Worm (Caenorhabditis elegans) whole organism, L4 larva: ENCODE measurements around the gene C29E4.11.

ENCODE experiments used
- D1046.2 ChIP-seq: fragments of 200-800 bp; sonication (Bioruptor generic); IDR thresholded peaks from 2 replicates; pipeline ENCODE4 v1.3.6; 2022; ENCODE audit warnings: missing genetic modification characterization, missing compliant biosample characterization
- T20F7.1 ChIP-seq: fragments of 200-800 bp; sonication (Bioruptor generic); optimal IDR thresholded peaks from 2 replicates; lab custom pipeline; 2018; ENCODE audit warnings: mild to moderate bottlenecking, missing genetic modification characterization, missing compliant biosample characterization
- Y48G9A.11 ChIP-seq: fragments of 200-800 bp; sonication (Bioruptor generic); IDR thresholded peaks from 2 replicates; pipeline ENCODE4 v1.3.6; 2022; ENCODE audit warnings: missing genetic modification reagents, missing genetic modification characterization, missing compliant biosample characterization
- Y5F2A.4 ChIP-seq: fragments of 200-800 bp; sonication (Bioruptor generic); optimal IDR thresholded peaks from 2 replicates; lab custom pipeline; 2018; ENCODE audit warnings: mild to moderate bottlenecking, missing genetic modification characterization, missing compliant biosample characterization
- Y75B8A.6 ChIP-seq: fragments of 200-800 bp; sonication (Bioruptor generic); IDR thresholded peaks from 2 replicates; pipeline ENCODE4 v1.3.6; 2022; ENCODE audit warnings: missing genetic modification reagents, missing genetic modification characterization, missing compliant biosample characterization
- ZK337.2 ChIP-seq: fragments of 200-800 bp; sonication (Bioruptor generic); IDR thresholded peaks from 2 replicates; pipeline ENCODE4 v1.3.6; 2022; ENCODE audit warnings: missing genetic modification reagents, missing genetic modification characterization, missing compliant biosample characterization
- aha-1 ChIP-seq: fragments of 150-350 bp; peaks from one replicate; lab custom pipeline; 2014; ENCODE audit warnings: missing biosample characterization, missing genetic modification characterization
- daf-16 ChIP-seq, 3 experiments: sonication (generic microtip); optimal IDR thresholded peaks; 2 replicates each; lab custom pipeline; 2016 to 2017; ENCODE audit warnings: missing genetic modification characterization in 3 of 3, missing genetic modification reagents in 3 of 3, mild to moderate bottlenecking in 2 of 3, missing compliant biosample characterization in 2 of 3, missing biosample characterization in 1 of 3, moderate library complexity in 1 of 3
- daf-19 ChIP-seq: fragments of 200-800 bp; sonication (Bioruptor generic); conservative IDR thresholded peaks from 2 replicates; pipeline ENCODE4 v1.3.6; 2022; ENCODE audit warnings: missing genetic modification characterization, missing compliant biosample characterization
- daf-8 ChIP-seq: fragments of 200-800 bp; sonication (Bioruptor generic); IDR thresholded peaks from 2 replicates; pipeline ENCODE4 v1.3.6; 2022; ENCODE audit warnings: missing genetic modification characterization, missing compliant biosample characterization
- dmd-6 ChIP-seq: fragments of 200-800 bp; sonication (Bioruptor generic); IDR thresholded peaks from 2 replicates; pipeline ENCODE4 v1.3.6; 2022; ENCODE audit warnings: missing genetic modification reagents, missing genetic modification characterization, missing compliant biosample characterization
- dpl-1 ChIP-seq: fragments of 150-350 bp; optimal IDR thresholded peaks from 2 replicates; lab custom pipeline; 2014; ENCODE audit warnings: missing biosample characterization, missing genetic modification reagents, missing genetic modification characterization
- dve-1 ChIP-seq: sonication (generic microtip); optimal IDR thresholded peaks from 2 replicates; lab custom pipeline; 2017; ENCODE audit warnings: antibody characterized with exemption, mild to moderate bottlenecking, missing genetic modification characterization, missing compliant biosample characterization; ENCODE audit not compliant: insufficient read depth
- egl-27 ChIP-seq: sonication (generic microtip); optimal IDR thresholded peaks from 3 replicates; lab custom pipeline; 2017; ENCODE audit warnings: missing biosample characterization, missing genetic modification reagents, missing genetic modification characterization
- fkh-10 ChIP-seq: fragments of 150-350 bp; optimal IDR thresholded peaks from 2 replicates; lab custom pipeline; 2014; ENCODE audit warnings: missing biosample characterization, missing genetic modification reagents, missing genetic modification characterization
- hif-1 ChIP-seq, 2 experiments: sonication (generic microtip); optimal IDR thresholded peaks; 2 replicates each; lab custom pipeline; 2016 to 2017; ENCODE audit warnings: missing compliant biosample characterization in 2 of 2, missing genetic modification characterization in 2 of 2, missing genetic modification reagents in 2 of 2, missing genotype in 2 of 2, mild to moderate bottlenecking in 1 of 2
- hlh-30 ChIP-seq: sonication (generic microtip); optimal IDR thresholded peaks from 2 replicates; lab custom pipeline; 2017; ENCODE audit warnings: antibody characterized with exemption, mild to moderate bottlenecking, missing genetic modification characterization, missing compliant biosample characterization; ENCODE audit not compliant: insufficient read depth
- hmg-1.1 ChIP-seq: fragments of 200-800 bp; sonication (Bioruptor generic); IDR thresholded peaks from 2 replicates; pipeline ENCODE4 v1.3.6; 2022; ENCODE audit warnings: missing genetic modification reagents, missing genetic modification characterization, missing compliant biosample characterization
- lin-39 ChIP-seq: fragments of 150-350 bp; optimal IDR thresholded peaks from 2 replicates; lab custom pipeline; 2014; ENCODE audit warnings: missing biosample characterization, missing genetic modification reagents, missing genetic modification characterization
- lsy-2 ChIP-seq, 2 experiments: fragments of 150-350 bp in 1 of 2; sonication (generic microtip) in 1 of 2; optimal IDR thresholded peaks; 2 replicates each; lab custom pipeline; 2014 to 2017; ENCODE audit warnings: missing biosample characterization in 2 of 2, missing genetic modification characterization in 2 of 2
- madf-5 ChIP-seq, 2 experiments: fragments of 200-800 bp; sonication (Bioruptor generic); IDR thresholded peaks; 2 replicates each; pipeline ENCODE4 v1.3.6; 2022; ENCODE audit warnings: missing compliant biosample characterization in 2 of 2, missing genetic modification characterization in 2 of 2
- madf-9 ChIP-seq: fragments of 200-800 bp; sonication (Bioruptor generic); conservative IDR thresholded peaks from 2 replicates; pipeline ENCODE4 v1.3.6; 2022; ENCODE audit warnings: missing genetic modification reagents, missing genetic modification characterization, missing compliant biosample characterization
- mdl-1 ChIP-seq, 2 experiments: fragments of 150-350 bp in 1 of 2; sonication (generic microtip) in 1 of 2; optimal IDR thresholded peaks; 2 replicates each; lab custom pipeline; 2014 to 2017; ENCODE audit warnings: missing biosample characterization in 2 of 2, missing genetic modification characterization in 2 of 2
- mep-1 ChIP-seq: fragments of 150-350 bp; sonication (generic microtip); optimal IDR thresholded peaks from 3 replicates; lab custom pipeline; 2014; ENCODE audit warnings: missing biosample characterization, missing genetic modification characterization
- mes-2 ChIP-seq: sonication (generic microtip); optimal IDR thresholded peaks from 2 replicates; lab custom pipeline; 2016; ENCODE audit warnings: missing genotype, mild to moderate bottlenecking, missing genetic modification characterization, missing compliant biosample characterization; ENCODE audit not compliant: poor library complexity, severe bottlenecking
- nhr-10 ChIP-seq: fragments of 150-350 bp; optimal IDR thresholded peaks from 2 replicates; lab custom pipeline; 2014; ENCODE audit warnings: missing biosample characterization, missing genetic modification characterization
- nhr-11 ChIP-seq: fragments of 150-350 bp; optimal IDR thresholded peaks from 2 replicates; lab custom pipeline; 2014; ENCODE audit warnings: missing biosample characterization, missing genetic modification characterization
- nhr-25 ChIP-seq: sonication (generic microtip); optimal IDR thresholded peaks from 2 replicates; lab custom pipeline; 2017; ENCODE audit warnings: missing genetic modification characterization, mild to moderate bottlenecking, missing compliant biosample characterization, antibody characterized with exemption, moderate library complexity, borderline replicate concordance; ENCODE audit not compliant: insufficient read depth
- nhr-28 ChIP-seq: fragments of 150-350 bp; optimal IDR thresholded peaks from 2 replicates; lab custom pipeline; 2014; ENCODE audit warnings: missing biosample characterization, missing genetic modification characterization
- nhr-6 ChIP-seq: fragments of 150-350 bp; optimal IDR thresholded peaks from 2 replicates; lab custom pipeline; 2014; ENCODE audit warnings: missing biosample characterization, missing genetic modification characterization
- nhr-76 ChIP-seq: fragments of 150-350 bp; optimal IDR thresholded peaks from 2 replicates; lab custom pipeline; 2014; ENCODE audit warnings: missing biosample characterization, missing genetic modification characterization
- php-3 ChIP-seq: fragments of 200-800 bp; sonication (Bioruptor generic); IDR thresholded peaks from 2 replicates; pipeline ENCODE4 v1.3.6; 2022; ENCODE audit warnings: missing genetic modification reagents, missing genetic modification characterization, missing compliant biosample characterization
- pqm-1 ChIP-seq: sonication (generic microtip); optimal IDR thresholded peaks from 2 replicates; lab custom pipeline; 2017; ENCODE audit warnings: missing biosample characterization, missing genetic modification characterization
- sdz-12 ChIP-seq: fragments of 200-800 bp; sonication (Bioruptor generic); optimal IDR thresholded peaks from 2 replicates; lab custom pipeline; 2018; ENCODE audit warnings: mild to moderate bottlenecking, missing genetic modification characterization, missing compliant biosample characterization
- skn-1 ChIP-seq: fragments of 150-350 bp; optimal IDR thresholded peaks from 2 replicates; lab custom pipeline; 2014; ENCODE audit warnings: missing biosample characterization, missing genetic modification characterization
- spr-1 ChIP-seq: sonication (generic microtip); optimal IDR thresholded peaks from 2 replicates; lab custom pipeline; 2016; ENCODE audit warnings: mild to moderate bottlenecking, missing genetic modification characterization, missing compliant biosample characterization
- tra-1 ChIP-seq: fragments of 200-800 bp; sonication (Bioruptor generic); IDR thresholded peaks from 2 replicates; pipeline ENCODE4 v1.3.6; 2022; ENCODE audit warnings: missing genetic modification reagents, missing genetic modification characterization, missing compliant biosample characterization
- unc-130 ChIP-seq: sonication (generic microtip); optimal IDR thresholded peaks from 2 replicates; lab custom pipeline; 2016; ENCODE audit warnings: missing genetic modification reagents, missing genetic modification characterization, missing compliant biosample characterization
- unc-62 ChIP-seq, 3 experiments: fragments of 150-350 bp in 1 of 3; sonication (generic microtip); optimal IDR thresholded peaks in 2 of 3; peaks in 1 of 3; 1 replicate in 1 of 3; 2 replicates in 2 of 3; lab custom pipeline; 2014 to 2017; ENCODE audit warnings: missing biosample characterization in 3 of 3, missing genetic modification characterization in 3 of 3, missing genetic modification reagents in 3 of 3, missing genotype in 1 of 3
- zfp-2 ChIP-seq: sonication (generic microtip); optimal IDR thresholded peaks from 2 replicates; lab custom pipeline; 2016; ENCODE audit warnings: mild to moderate bottlenecking, missing genetic modification characterization, missing compliant biosample characterization
- ztf-11 ChIP-seq: fragments of 150-350 bp; optimal IDR thresholded peaks from 2 replicates; lab custom pipeline; 2014; ENCODE audit warnings: missing biosample characterization, missing genetic modification characterization
- ztf-7 ChIP-seq: fragments of 150-350 bp; optimal IDR thresholded peaks from 2 replicates; lab custom pipeline; 2014; ENCODE audit warnings: missing biosample characterization, missing genetic modification characterization

C29E4.11 gene

DNA sequence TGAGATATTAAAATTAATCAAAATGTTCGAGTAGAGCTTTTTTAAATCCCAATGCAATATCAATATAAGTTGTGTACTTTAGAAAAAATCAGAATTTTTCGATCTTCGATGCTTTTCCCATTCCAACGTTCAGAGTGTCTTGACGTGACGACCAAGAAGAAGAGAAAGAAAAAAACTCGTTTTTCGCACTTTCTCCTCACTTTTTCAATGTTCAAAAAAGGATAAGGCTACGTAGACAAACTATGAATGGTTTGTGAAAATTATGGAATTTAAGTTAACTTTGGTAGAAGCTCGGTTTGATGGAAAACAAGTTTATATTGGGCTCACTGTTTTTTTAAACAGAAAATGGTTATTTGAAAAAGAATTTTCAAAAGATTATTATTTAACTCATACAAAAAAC is 10.2 kb downstream of the C29E4.11 start:
- TF ChIP-seq ztf-11 (tag; lab: Kevin White, UChicago) = no peak
- no peak for TF ChIP-seq aha-1
- no peak for TF ChIP-seq tra-1 (GFP tag; lab: Robert Waterston, UW)
- TF ChIP-seq hif-1 (tag; optimal IDR thresholded peaks at IDR 0.05; lab: Kevin White, UChicago) = no peak
- TF ChIP-seq mep-1 = no peak
- no peak for TF ChIP-seq mdl-1 (tag; optimal IDR thresholded peaks at IDR 0.05; lab: Kevin White, UChicago)
- TF ChIP-seq dpl-1 (GFP tag; lab: Kevin White, UChicago) = no peak
- TF ChIP-seq Y5F2A.4 (GFP tag; lab: Kevin White, UChicago) = no peak
- no peak for TF ChIP-seq dmd-6 (GFP tag; lab: Robert Waterston, UW)
- TF ChIP-seq spr-1 (tag; lab: Kevin White, UChicago) = no peak

DNA sequence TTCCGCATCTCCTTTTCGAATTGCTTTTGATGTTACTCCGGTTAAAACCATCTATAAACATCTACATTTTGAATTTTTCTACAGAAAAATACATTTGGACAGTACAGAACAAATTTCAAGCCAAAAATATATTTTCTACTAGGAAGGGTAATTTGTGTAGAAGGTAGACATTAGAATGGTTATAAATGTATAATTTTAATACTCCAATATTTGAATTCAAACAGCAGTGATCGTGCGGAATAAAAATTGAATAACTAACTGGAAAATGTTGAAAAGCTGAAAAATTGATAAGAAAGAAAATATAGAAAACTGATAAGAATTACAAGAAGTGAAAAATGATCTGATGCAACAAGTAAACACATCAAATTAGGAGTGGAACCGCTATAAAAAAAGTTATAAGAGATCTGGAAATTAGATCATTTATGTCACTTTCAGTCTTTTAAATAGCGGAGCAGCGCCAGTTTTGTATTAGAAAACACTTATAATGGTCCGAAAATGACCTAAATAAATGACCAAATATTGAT is 10.9 kb downstream of the C29E4.11 start, which contains the start of gene gsto-1:
Gene gsto-1 (minus strand): TSS at position 51 of the 524 bp plus-strand sequence.
- no peak for TF ChIP-seq nhr-25 (tag; lab: Kevin White, UChicago)
- TF ChIP-seq dve-1 (tag; lab: Kevin White, UChicago) = peak; percentile 47
- TF ChIP-seq unc-130 (GFP tag; lab: Kevin White, UChicago) = no peak
- TF ChIP-seq madf-5 (GFP tag; IDR thresholded peaks at IDR 0.05; lab: Robert Waterston, UW) = no peak
- peak; percentile 89 for TF ChIP-seq ztf-7 (tag; lab: Kevin White, UChicago)
- TF ChIP-seq ZK337.2 = no peak
- no peak for TF ChIP-seq egl-27 (tag; lab: Kevin White, UChicago)
- TF ChIP-seq pqm-1 = peak; percentile 21
- TF ChIP-seq lin-39 = no peak
- TF ChIP-seq daf-16 (GFP tag; optimal IDR thresholded peaks at IDR 0.05; lab: Kevin White, UChicago) = no peak
- peak; percentile 81 for TF ChIP-seq daf-16 (tag; optimal IDR thresholded peaks at IDR 0.05; lab: Kevin White, UChicago)
- TF ChIP-seq mep-1 = peak; percentile 40
- no peak for TF ChIP-seq nhr-76 (tag; lab: Kevin White, UChicago)
- no peak for TF ChIP-seq madf-9 (GFP tag; lab: Robert Waterston, UW)

DNA sequence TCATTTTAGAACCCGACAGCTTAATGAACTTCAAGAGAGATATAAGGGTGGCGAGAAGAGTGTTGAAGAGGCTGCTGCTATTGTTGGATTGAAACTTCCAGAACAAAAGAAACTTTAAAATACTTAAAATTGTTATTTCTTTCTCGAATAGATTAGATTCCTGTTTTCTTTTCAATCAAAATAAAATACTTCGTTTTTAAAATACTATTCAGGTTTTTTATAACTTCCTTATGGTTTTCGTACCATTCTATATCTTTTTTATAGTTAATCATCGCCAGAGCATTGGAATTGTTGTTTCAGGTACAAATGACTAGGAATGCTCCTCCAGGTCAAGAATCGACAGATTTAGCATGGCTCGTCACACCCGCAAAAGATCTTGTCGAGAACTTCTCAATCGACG is 16.5 kb downstream of the C29E4.11 start, which contains the start of gene kle-2:
Gene kle-2 (plus strand): TSS at position 301 of the 400 bp plus-strand sequence.
- TF ChIP-seq skn-1 (no peak), dpl-1 (GFP tag; lab: Kevin White, UChicago) (no peak), unc-62 (GFP tag; optimal IDR thresholded peaks at IDR 0.05 in 1 of 2; lab: Kevin White, UChicago) (no peak), unc-62 (tag; optimal IDR thresholded peaks at IDR 0.05; lab: Kevin White, UChicago) (no peak), Y75B8A.6 (GFP tag; lab: Robert Waterston, UW) (no peak), unc-130 (GFP tag; lab: Kevin White, UChicago) (no peak)

DNA sequence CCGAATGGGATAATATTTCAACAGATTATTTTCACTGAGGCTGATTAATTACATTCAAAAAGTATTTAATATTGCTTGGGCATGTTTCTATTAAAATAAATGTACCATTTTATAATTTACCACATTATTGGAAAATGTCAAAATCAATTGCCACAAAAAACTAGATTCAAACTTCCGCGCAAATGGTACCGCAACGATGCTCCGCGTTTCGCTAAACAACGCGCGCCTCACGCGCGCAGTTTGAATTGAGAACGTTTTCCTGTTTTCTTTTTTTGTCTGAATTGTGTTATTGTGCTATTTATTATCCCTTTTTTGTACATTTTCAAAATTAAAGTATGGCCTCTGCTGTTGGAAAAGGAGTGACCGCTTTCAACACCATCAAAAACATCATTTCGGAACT is 17.1 kb downstream of the C29E4.11 start, which contains the start of gene C29E4.12:
Gene C29E4.12 (plus strand): TSS at position 333 of the 400 bp plus-strand sequence.
- TF ChIP-seq nhr-28 (peak; percentile 52), sdz-12 (GFP tag; lab: Kevin White, UChicago) (no peak), fkh-10 (GFP tag; lab: Kevin White, UChicago) (peak; percentile 38), D1046.2 (GFP tag; lab: Robert Waterston, UW) (no peak), nhr-10 (tag; lab: Kevin White, UChicago) (no peak), nhr-25 (tag; lab: Kevin White, UChicago) (peak; percentile 55), lin-39 (no peak), lsy-2 (tag; optimal IDR thresholded peaks at IDR 0.05; lab: Kevin White, UChicago) (peak in 1 of 2 experiments; percentile 83), daf-19 (no peak), nhr-11 (tag; lab: Kevin White, UChicago) (peak; percentile 11), unc-130 (GFP tag; lab: Kevin White, UChicago) (no peak), hif-1 (tag; optimal IDR thresholded peaks at IDR 0.05; lab: Kevin White, UChicago) (peak in 1 of 2 experiments; percentile 27), Y5F2A.4 (GFP tag; lab: Kevin White, UChicago) (no peak), php-3 (GFP tag; lab: Robert Waterston, UW) (no peak), Y48G9A.11 (GFP tag; lab: Robert Waterston, UW) (peak; percentile 94), aha-1 (peak; percentile 62), dve-1 (tag; lab: Kevin White, UChicago) (peak; percentile 26), T20F7.1 (GFP tag; lab: Kevin White, UChicago) (peak; percentile 99), nhr-6 (tag; lab: Kevin White, UChicago) (peak; percentile 45), daf-8 (GFP tag; lab: Robert Waterston, UW) (no peak), zfp-2 (tag; lab: Kevin White, UChicago) (no peak), daf-16 (GFP tag; optimal IDR thresholded peaks at IDR 0.05; lab: Kevin White, UChicago) (no peak), daf-16 (tag; optimal IDR thresholded peaks at IDR 0.05; lab: Kevin White, UChicago) (no peak), hlh-30 (tag; lab: Kevin White, UChicago) (peak; percentile 79), mes-2 (tag; lab: Kevin White, UChicago) (peak; percentile 77), hmg-1.1 (peak; percentile 65; the same call in 1 of the 2 replicates), dpl-1 (GFP tag; lab: Kevin White, UChicago) (peak; percentile 96)
